Fruit fly (Drosophila melanogaster): ENCODE results near the gene noc.

The noc gene

DNA sequence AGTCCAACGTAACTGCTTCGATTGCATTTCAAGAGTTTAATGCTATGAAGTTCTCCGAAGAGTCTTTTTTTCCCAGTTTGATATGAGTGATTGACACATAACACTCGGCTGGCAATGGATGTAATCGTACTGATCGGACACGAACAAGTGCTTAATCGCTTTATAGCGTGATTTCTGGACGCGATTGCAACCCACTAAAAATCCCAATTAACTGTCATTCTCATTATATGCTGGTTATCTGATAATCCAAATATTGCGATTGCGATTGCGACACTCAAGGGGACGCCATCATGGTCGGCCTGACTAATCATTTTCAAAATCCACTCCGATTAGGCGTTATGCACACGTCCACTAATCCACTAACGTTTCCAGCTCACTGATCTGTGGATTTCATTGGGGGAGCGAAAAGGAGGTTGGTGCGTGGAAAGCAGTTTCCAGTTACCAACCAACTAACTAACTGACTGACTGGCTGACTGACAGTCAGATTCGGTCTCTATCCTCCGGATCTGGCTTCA, 42.2 kb downstream of the noc start (continued):
- TF ChIP-seq ken (GFP tag; IDR thresholded peaks at IDR 0.05) (0 out of 3 replicates have a peak, but pooled peaks have one; percentile 10), eve (GFP tag; optimal IDR thresholded peaks at IDR 0.05) (peak in 1 of 2 experiments; percentile 33), lmd (GFP tag; IDR thresholded peaks at IDR 0.05) (no peak), grn (GFP tag; optimal IDR thresholded peaks at IDR 0.05) (peak; percentile 94), ash1 (GFP tag; optimal IDR thresholded peaks at IDR 0.05) (no peak), Hey (tag; optimal IDR thresholded peaks at IDR 0.05) (peak; percentile 97), CG18619 (GFP tag; optimal IDR thresholded peaks at IDR 0.05) (no peak), Hr78 (GFP tag; optimal IDR thresholded peaks at IDR 0.05) (no peak), fru (optimal IDR thresholded peaks at IDR 0.05) (no peak), exex (tag; optimal IDR thresholded peaks at IDR 0.05) (peak; percentile 93), Mrtf (GFP tag; IDR thresholded peaks at IDR 0.05) (no peak), vnd (GFP tag; IDR thresholded peaks at IDR 0.05; ENCODE audit: partially characterized antibody) (0 out of 3 replicates have a peak, but pooled peaks have one; percentile 42), tin (GFP tag; optimal IDR thresholded peaks at IDR 0.05) (no peak)

DNA sequence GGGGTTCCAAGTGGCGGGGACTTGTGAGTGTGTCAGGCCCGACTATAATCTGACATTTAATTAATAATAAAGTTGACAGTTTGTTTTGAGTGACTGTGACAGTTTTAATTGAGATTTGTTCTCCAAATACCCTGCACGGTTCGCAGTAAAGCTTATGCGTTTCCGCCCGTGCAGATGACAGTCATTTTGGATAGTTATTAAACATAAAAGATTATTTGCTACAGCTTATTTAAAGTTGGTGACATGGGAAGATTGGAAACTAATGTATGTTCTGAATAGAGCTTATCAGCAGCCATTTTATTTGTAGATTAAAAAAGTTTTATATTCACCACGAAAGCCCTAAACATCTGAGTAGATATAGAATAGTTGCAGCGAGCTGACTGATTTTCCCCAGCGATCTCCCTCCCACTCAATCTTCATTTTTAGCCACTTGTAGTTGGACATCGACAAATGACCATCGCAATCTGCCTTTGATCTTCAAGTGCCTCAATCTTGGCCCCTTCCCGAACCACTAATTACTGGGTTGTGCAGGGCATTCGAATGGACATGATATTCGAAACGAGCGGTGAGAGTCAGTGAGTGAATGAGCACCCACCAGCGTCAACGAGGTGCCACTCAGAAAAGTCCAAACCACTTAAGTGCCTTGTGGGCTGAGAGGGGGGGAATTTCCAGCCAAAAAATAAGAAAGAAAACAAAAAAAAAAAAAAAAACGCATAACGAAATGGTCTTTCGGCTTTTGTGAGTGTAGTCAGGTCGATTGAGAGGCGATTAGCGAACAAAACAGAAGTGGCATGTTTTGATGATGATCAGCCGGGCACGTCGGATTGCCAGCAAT, 43.0 kb downstream of the noc start:
- TF ChIP-seq CG14050 (GFP tag; IDR thresholded peaks at IDR 0.05): no peak
- no peak for TF ChIP-seq CG7556 (GFP tag; optimal IDR thresholded peaks at IDR 0.05)
- no peak for TF ChIP-seq E2f1 (GFP tag; IDR thresholded peaks at IDR 0.05)
- no peak for TF ChIP-seq Bteb2 (GFP tag; optimal IDR thresholded peaks at IDR 0.05)
- TF ChIP-seq tio (GFP tag; optimal IDR thresholded peaks at IDR 0.05): no peak
- no peak for TF ChIP-seq CG1024 (GFP tag; IDR thresholded peaks at IDR 0.05)
- TF ChIP-seq E2f2 (GFP tag; IDR thresholded peaks at IDR 0.05): no peak
- TF ChIP-seq Pdp1 (GFP tag; optimal IDR thresholded peaks at IDR 0.05): peak in 1 of 2 experiments; percentile 27
- TF ChIP-seq hkb (optimal IDR thresholded peaks at IDR 0.05): no peak
- no peak for TF ChIP-seq hkb (GFP tag; IDR thresholded peaks at IDR 0.05)
- no peak for TF ChIP-seq pita (GFP tag; optimal IDR thresholded peaks at IDR 0.05)
- no peak for TF ChIP-seq knrl (GFP tag; IDR thresholded peaks at IDR 0.05; ENCODE audit: partially characterized antibody)
- no peak for TF ChIP-seq CG8290 (GFP tag; optimal IDR thresholded peaks at IDR 0.05)
- no peak for TF ChIP-seq CG8290 (tag; optimal IDR thresholded peaks at IDR 0.05)
- TF ChIP-seq lov (optimal IDR thresholded peaks at IDR 0.05): no peak
- TF ChIP-seq lov (GFP tag; IDR thresholded peaks at IDR 0.05): no peak
- no peak for TF ChIP-seq CG17186 (GFP tag; optimal IDR thresholded peaks at IDR 0.05)
- no peak for TF ChIP-seq CG8089 (GFP tag; optimal IDR thresholded peaks at IDR 0.05)
- no peak for TF ChIP-seq CG16813 (GFP tag; IDR thresholded peaks at IDR 0.05; ENCODE audit: partially characterized antibody)
- TF ChIP-seq Med (GFP tag): peak; percentile 70
- TF ChIP-seq HLH3B (GFP tag; IDR thresholded peaks at IDR 0.05): no peak
- TF ChIP-seq CG17802 (tag; optimal IDR thresholded peaks at IDR 0.05): no peak
- no peak for TF ChIP-seq Hsf (GFP tag; optimal IDR thresholded peaks at IDR 0.05)
- no peak for TF ChIP-seq CG6683 (GFP tag; optimal IDR thresholded peaks at IDR 0.05)
- TF ChIP-seq YL-1 (GFP tag; optimal IDR thresholded peaks at IDR 0.05): no peak
- TF ChIP-seq CG32772 (GFP tag; IDR thresholded peaks at IDR 0.05): peak; percentile 26; the same call in 1 of the 2 replicates
- TF ChIP-seq pan (optimal IDR thresholded peaks at IDR 0.05): no peak
- no peak for TF ChIP-seq pan (GFP tag; optimal IDR thresholded peaks at IDR 0.05 in 1 of 2, IDR thresholded peaks at IDR 0.05 in 1 of 2)
- no peak for TF ChIP-seq CG7357 (GFP tag; IDR thresholded peaks at IDR 0.05)
- no peak for TF ChIP-seq unc-4 (GFP tag; IDR thresholded peaks at IDR 0.05; ENCODE audit: partially characterized antibody)
- TF ChIP-seq Hr78 (GFP tag; optimal IDR thresholded peaks at IDR 0.05): no peak
- TF ChIP-seq CG6689 (GFP tag; IDR thresholded peaks at IDR 0.05): no peak
- TF ChIP-seq Doc2 (GFP tag; IDR thresholded peaks at IDR 0.05): no peak
- no peak for TF ChIP-seq fru (optimal IDR thresholded peaks at IDR 0.05)
- TF ChIP-seq Dref (GFP tag; IDR thresholded peaks at IDR 0.05): no peak
- no peak for TF ChIP-seq CG18764 (GFP tag; optimal IDR thresholded peaks at IDR 0.05)
- TF ChIP-seq CG2889 (GFP tag; IDR thresholded peaks at IDR 0.05): no peak
- peak; percentile 59 for TF ChIP-seq CG17359 (tag; optimal IDR thresholded peaks at IDR 0.05)
- no peak for TF ChIP-seq ranshi (GFP tag; IDR thresholded peaks at IDR 0.05)

Measured in whole organism, embryonic.